Worm (Caenorhabditis elegans) whole organism, mixed stage, embryonic: ENCODE measurements around the gene C16D9.4.

Experiments used
- blmp-1 ChIP-seq: fragments of 150-350 bp; optimal IDR thresholded peaks from 2 replicates; lab custom pipeline; 2014; ENCODE audit warnings: missing biosample characterization, missing genetic modification characterization
- ces-1 ChIP-seq: fragments of 150-350 bp; optimal IDR thresholded peaks from 2 replicates; lab custom pipeline; 2014; ENCODE audit warnings: missing biosample characterization, missing genetic modification reagents, missing genetic modification characterization
- drap-1 ChIP-seq: fragments of 200-800 bp; sonication (Bioruptor generic); optimal IDR thresholded peaks from 3 replicates; lab custom pipeline; 2018; ENCODE audit warnings: mild to moderate bottlenecking, missing genetic modification characterization, missing compliant biosample characterization
- elt-3 ChIP-seq: fragments of 150-350 bp; optimal IDR thresholded peaks from 2 replicates; lab custom pipeline; 2014; ENCODE audit warnings: missing biosample characterization, missing genetic modification characterization
- hlh-1 ChIP-seq: fragments of 150-350 bp; optimal IDR thresholded peaks from 2 replicates; lab custom pipeline; 2014; ENCODE audit warnings: missing biosample characterization, missing genetic modification reagents, missing genetic modification characterization
- lin-13 ChIP-seq: fragments of 150-350 bp; optimal IDR thresholded peaks from 2 replicates; lab custom pipeline; 2014; ENCODE audit warnings: missing biosample characterization, missing genetic modification characterization
- lsy-2 ChIP-seq: fragments of 150-350 bp; optimal IDR thresholded peaks from 2 replicates; lab custom pipeline; 2014; ENCODE audit warnings: missing biosample characterization, missing genetic modification characterization
- mep-1 ChIP-seq: fragments of 150-350 bp; optimal IDR thresholded peaks from 2 replicates; lab custom pipeline; 2017; ENCODE audit warnings: missing biosample characterization, missing genetic modification reagents, missing genetic modification characterization, inconsistent platforms
- nhr-237 ChIP-seq: fragments of 150-350 bp; optimal IDR thresholded peaks from 2 replicates; lab custom pipeline; 2014; ENCODE audit warnings: missing biosample characterization, missing genetic modification characterization
- nhr-76 ChIP-seq: sonication (generic microtip); optimal IDR thresholded peaks from 2 replicates; lab custom pipeline; 2017; ENCODE audit warnings: missing biosample characterization, missing genetic modification characterization
- snpc-4 ChIP-seq: fragments of 150-350 bp; optimal IDR thresholded peaks from 2 replicates; lab custom pipeline; 2014; ENCODE audit warnings: missing biosample characterization, missing genetic modification characterization

- TF ChIP-seq ces-1 (GFP tag; lab: Kevin White, UChicago) (no peak), drap-1 (GFP tag; lab: Kevin White, UChicago) (no peak), blmp-1 (tag; lab: Kevin White, UChicago) (no peak), hlh-1 (tag; lab: Kevin White, UChicago) (no peak), mep-1 (tag; lab: Kevin White, UChicago) (no peak), nhr-237 (tag; lab: Kevin White, UChicago) (no peak), elt-3 (tag; lab: Kevin White, UChicago) (no peak), snpc-4 (tag; lab: Kevin White, UChicago) (no peak), lsy-2 (no peak), lin-13 (tag; lab: Kevin White, UChicago) (no peak), nhr-76 (tag; lab: Kevin White, UChicago) (no peak)
These were observed 43.7 kb downstream of the C16D9.4 start, which contains the start of gene F20D6.11 for ce11 chrV:8198994-8199393.
